Fruit fly (Drosophila melanogaster) whole organism, pupa: ENCODE measurements around the gene rho-5.

Experiments
- CG10348 ChIP-seq: fragments of 200-800 bp; sonication (Bioruptor generic); IDR thresholded peaks from 2 replicates; pipeline ENCODE4 v1.3.6; 2022; ENCODE audit warnings: missing biosample characterization, missing genetic modification characterization
- CG12605 ChIP-seq: fragments of 200-800 bp; sonication (Bioruptor generic); IDR thresholded peaks from 2 replicates; pipeline ENCODE4 v1.3.6; 2022; ENCODE audit warnings: missing biosample characterization, missing genetic modification characterization
- CG13204 ChIP-seq: fragments of 200-800 bp; sonication (Bioruptor generic); optimal IDR thresholded peaks from 2 replicates; lab custom pipeline; 2018; ENCODE audit warnings: missing biosample characterization, mild to moderate bottlenecking, missing genetic modification characterization, moderate library complexity
- CG14655 ChIP-seq: fragments of 200-800 bp; sonication (Bioruptor generic); optimal IDR thresholded peaks from 3 replicates; lab custom pipeline; 2017; ENCODE audit warnings: mild to moderate bottlenecking, missing biosample characterization, missing genetic modification reagents, missing genetic modification characterization
- CG15710 ChIP-seq: fragments of 200-800 bp; sonication (Bioruptor generic); optimal IDR thresholded peaks from 2 replicates; lab custom pipeline; 2018; ENCODE audit warnings: missing biosample characterization, mild to moderate bottlenecking, missing genetic modification characterization, moderate library complexity
- CG17806 ChIP-seq: fragments of 200-800 bp; sonication (Bioruptor generic); optimal IDR thresholded peaks from 2 replicates; lab custom pipeline; 2018; ENCODE audit warnings: missing biosample characterization, mild to moderate bottlenecking, missing genetic modification characterization, moderate library complexity
- CG32121 ChIP-seq: fragments of 200-800 bp; sonication (Bioruptor generic); IDR thresholded peaks from 2 replicates; pipeline ENCODE4 v1.3.6; 2022; ENCODE audit warnings: missing biosample characterization, missing genetic modification characterization
- CG34367 ChIP-seq: fragments of 200-800 bp; sonication (Bioruptor generic); optimal IDR thresholded peaks from 2 replicates; lab custom pipeline; 2018; ENCODE audit warnings: missing biosample characterization, mild to moderate bottlenecking, missing genetic modification characterization
- CG4496 ChIP-seq: fragments of 200-800 bp; sonication (Bioruptor generic); IDR thresholded peaks from 3 replicates; pipeline ENCODE4 v1.3.6; 2022; ENCODE audit warnings: missing biosample characterization, missing genetic modification characterization
- CG8159 ChIP-seq: fragments of 200-800 bp; sonication (Bioruptor generic); optimal IDR thresholded peaks from 3 replicates; lab custom pipeline; 2018; ENCODE audit warnings: missing biosample characterization, mild to moderate bottlenecking, missing genetic modification characterization, moderate library complexity
- CG8301 ChIP-seq: fragments of 200-800 bp; sonication (Bioruptor generic); optimal IDR thresholded peaks from 2 replicates; lab custom pipeline; 2018; ENCODE audit warnings: missing biosample characterization, mild to moderate bottlenecking, missing genetic modification characterization
- CG9948 ChIP-seq: fragments of 200-800 bp; sonication (Bioruptor generic); optimal IDR thresholded peaks from 2 replicates; lab custom pipeline; 2018; ENCODE audit warnings: missing biosample characterization, mild to moderate bottlenecking, missing genetic modification characterization, moderate library complexity
- D1 ChIP-seq: fragments of 200-800 bp; sonication (Bioruptor generic); optimal IDR thresholded peaks from 2 replicates; lab custom pipeline; 2018; ENCODE audit warnings: missing biosample characterization, mild to moderate bottlenecking, missing genetic modification characterization, moderate library complexity
- EcR ChIP-seq: fragments of 200-800 bp; sonication (Bioruptor generic); optimal IDR thresholded peaks from 3 replicates; lab custom pipeline; 2019; ENCODE audit warnings: missing biosample characterization, missing genetic modification characterization, mild to moderate bottlenecking, moderate library complexity, missing genetic modification reagents
- Ets98B ChIP-seq: fragments of 200-800 bp; sonication (Bioruptor generic); IDR thresholded peaks from 2 replicates; pipeline ENCODE4 v1.3.6; 2022; ENCODE audit warnings: missing biosample characterization, missing genetic modification characterization
- Pif1A ChIP-seq: fragments of 200-800 bp; sonication (Bioruptor generic); optimal IDR thresholded peaks from 3 replicates; lab custom pipeline; 2016; ENCODE audit warnings: missing biosample characterization, missing genetic modification characterization
- Pif1B ChIP-seq: fragments of 200-800 bp; sonication (Bioruptor generic); optimal IDR thresholded peaks from 3 replicates; lab custom pipeline; 2016; ENCODE audit warnings: missing biosample characterization, missing genetic modification characterization
- Snoo ChIP-seq: fragments of 200-800 bp; sonication (Bioruptor generic); optimal IDR thresholded peaks from 3 replicates; lab custom pipeline; 2017; ENCODE audit warnings: missing biosample characterization, mild to moderate bottlenecking, missing genetic modification characterization, inconsistent platforms
- fd96Ca ChIP-seq: fragments of 200-800 bp; sonication (Bioruptor generic); IDR thresholded peaks from 3 replicates; pipeline ENCODE4 v1.3.6; 2022; ENCODE audit warnings: missing biosample characterization, missing genetic modification characterization
- gl ChIP-seq: fragments of 200-800 bp; sonication (Bioruptor generic); optimal IDR thresholded peaks from 2 replicates; lab custom pipeline; 2018; ENCODE audit warnings: missing biosample characterization, mild to moderate bottlenecking, missing genetic modification characterization
- rn ChIP-seq: fragments of 200-800 bp; sonication (Bioruptor generic); IDR thresholded peaks from 2 replicates; pipeline ENCODE4 v1.3.6; 2022; ENCODE audit warnings: missing biosample characterization, missing genetic modification characterization

rho-5 gene

DNA sequence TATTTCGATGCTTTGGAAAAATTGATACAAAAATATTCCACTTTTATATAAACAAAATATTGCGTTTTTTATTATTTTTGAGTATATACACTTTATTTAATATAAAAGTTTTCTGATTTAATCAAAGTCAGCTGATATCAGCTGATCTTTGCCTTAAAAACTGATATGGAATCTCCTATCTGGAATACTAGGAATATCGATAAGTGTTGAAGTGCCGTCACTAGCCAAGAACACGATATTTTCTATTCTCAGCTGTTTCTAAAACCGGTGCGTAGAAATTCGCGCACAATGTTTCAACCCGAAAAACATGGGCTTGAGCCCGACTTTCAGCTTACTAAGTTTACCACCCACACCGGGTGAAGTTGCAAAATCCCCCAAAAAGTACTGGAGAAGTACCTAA, 31.2 kb downstream of the rho-5 start, which contains the start of gene Sps2:
TSS of gene Sps2 (plus strand) at position 124 of the 400 bp plus-strand sequence.
- no peak for TF ChIP-seq CG15710 (tag; lab: Kevin White, UChicago)
- no peak for TF ChIP-seq CG8159 (tag; lab: Kevin White, UChicago)
- TF ChIP-seq CG9948 (tag; lab: Kevin White, UChicago), result no peak
- TF ChIP-seq CG10348 (GFP tag; lab: Robert Waterston, UW), result no peak
- TF ChIP-seq CG34367, result no peak
- no peak for TF ChIP-seq CG32121
- no peak for TF ChIP-seq Pif1A (GFP tag; lab: Kevin White, UChicago)
- TF ChIP-seq, all 21 proteins: peak for 0

- TF ChIP-seq CG13204, result no peak
- TF ChIP-seq CG8159 (tag; lab: Kevin White, UChicago), result no peak
- peak; percentile 6 for TF ChIP-seq CG15710 (tag; lab: Kevin White, UChicago)
- no peak for TF ChIP-seq CG34367
- no peak for TF ChIP-seq CG4496 (GFP tag; lab: Robert Waterston, UW)
- TF ChIP-seq CG9948 (tag; lab: Kevin White, UChicago), result peak; percentile 4
- TF ChIP-seq CG17806 (tag; lab: Kevin White, UChicago), result peak; percentile 7
- TF ChIP-seq Snoo (tag; lab: Kevin White, UChicago), result peak; percentile 13
- TF ChIP-seq Pif1B (GFP tag; lab: Kevin White, UChicago), result no peak
- no peak for TF ChIP-seq Pif1A (GFP tag; lab: Kevin White, UChicago)
- no peak for TF ChIP-seq EcR (GFP tag; lab: Kevin White, UChicago)
- no peak for TF ChIP-seq CG32121
- TF ChIP-seq, all 21 proteins: peak for 4
Measured at dm6 chr2L:10341405-10341804, 32.3 kb downstream of the rho-5 start, which contains the start of gene CG31715. Gene CG31715 (plus strand): TSS chr2L:10341616.

- TF ChIP-seq CG14655 (GFP tag; lab: Kevin White, UChicago) (no peak), CG32121 (no peak), Pif1A (GFP tag; lab: Kevin White, UChicago) (no peak), fd96Ca (GFP tag; lab: Robert Waterston, UW) (no peak), EcR (GFP tag; lab: Kevin White, UChicago) (no peak), CG10348 (GFP tag; lab: Robert Waterston, UW) (no peak), Pif1B (GFP tag; lab: Kevin White, UChicago) (no peak), CG8159 (tag; lab: Kevin White, UChicago) (no peak), CG34367 (no peak), CG8301 (tag; lab: Kevin White, UChicago) (no peak), CG15710 (tag; lab: Kevin White, UChicago) (no peak), Snoo (tag; lab: Kevin White, UChicago) (no peak)
Measured at dm6 chr2L:10339841-10340240, 33.9 kb downstream of the rho-5 start.

- TF ChIP-seq CG10348 (GFP tag; lab: Robert Waterston, UW) (no peak), CG8159 (tag; lab: Kevin White, UChicago) (peak; percentile 39), CG12605 (GFP tag; lab: Robert Waterston, UW) (0 out of 2 replicates have a peak, but pooled peaks have one; percentile 23), CG13204 (no peak), Snoo (tag; lab: Kevin White, UChicago) (peak; percentile 25), D1 (tag; lab: Kevin White, UChicago) (no peak), Pif1A (GFP tag; lab: Kevin White, UChicago) (peak; percentile 19), CG4496 (GFP tag; lab: Robert Waterston, UW) (no peak), CG34367 (no peak), Ets98B (GFP tag; lab: Robert Waterston, UW) (peak; percentile 36; the same call in 1 of the 2 replicates), CG9948 (tag; lab: Kevin White, UChicago) (peak; percentile 3), CG14655 (GFP tag; lab: Kevin White, UChicago) (no peak), CG32121 (peak; percentile 11; the same call in 1 of the 2 replicates), rn (GFP tag; lab: Robert Waterston, UW) (no peak), CG15710 (tag; lab: Kevin White, UChicago) (peak; percentile 36)
Measured at dm6 chr2L:10339212-10339721, 34.4 kb downstream of the rho-5 start, which contains the start of gene SamDC. Gene SamDC (plus strand): TSS chr2L:10339457.

DNA sequence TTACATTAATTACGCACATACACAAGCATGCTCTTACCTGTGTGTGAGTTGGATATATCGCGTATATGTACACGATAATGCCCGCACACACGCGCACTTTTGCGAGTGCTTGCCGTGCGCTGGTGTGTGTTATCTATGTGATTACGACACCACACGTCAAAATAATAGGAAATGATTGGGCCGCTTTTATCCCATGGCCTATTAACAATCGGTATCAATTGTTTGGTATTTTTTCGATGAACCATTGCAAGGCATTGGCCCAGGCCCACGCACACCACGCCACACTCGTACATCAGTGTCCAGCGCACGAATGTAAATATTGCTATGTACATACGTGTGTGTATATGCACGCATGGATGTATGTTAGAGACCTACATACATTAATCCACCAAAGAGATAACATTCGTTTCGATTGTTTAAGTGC, 38.8 kb downstream of the rho-5 start:
- TF ChIP-seq CG13204, result no peak
- no peak for TF ChIP-seq CG10348 (GFP tag; lab: Robert Waterston, UW)
- TF ChIP-seq CG32121, result peak; percentile 51; the same call in 1 of the 2 replicates
- TF ChIP-seq gl (tag; lab: Kevin White, UChicago), result peak; percentile 28
- TF ChIP-seq CG34367, result peak; percentile 48
- TF ChIP-seq fd96Ca (GFP tag; lab: Robert Waterston, UW), result no peak
- peak; percentile 21 for TF ChIP-seq CG8301 (tag; lab: Kevin White, UChicago)
- peak; percentile 84 for TF ChIP-seq EcR (GFP tag; lab: Kevin White, UChicago)
- TF ChIP-seq Snoo (tag; lab: Kevin White, UChicago), result peak; percentile 30
- peak; percentile 64; the same call in 1 of the 2 replicates for TF ChIP-seq Ets98B (GFP tag; lab: Robert Waterston, UW)
- peak; percentile 14 for TF ChIP-seq CG15710 (tag; lab: Kevin White, UChicago)
- TF ChIP-seq D1 (tag; lab: Kevin White, UChicago), result no peak
- TF ChIP-seq CG14655 (GFP tag; lab: Kevin White, UChicago), result no peak
- TF ChIP-seq CG17806 (tag; lab: Kevin White, UChicago), result peak; percentile 28
- no peak for TF ChIP-seq CG4496 (GFP tag; lab: Robert Waterston, UW)
- TF ChIP-seq Pif1B (GFP tag; lab: Kevin White, UChicago), result peak; percentile 63
- no peak for TF ChIP-seq CG8159 (tag; lab: Kevin White, UChicago)
- TF ChIP-seq rn (GFP tag; lab: Robert Waterston, UW), result no peak
- peak; percentile 5 for TF ChIP-seq CG9948 (tag; lab: Kevin White, UChicago)
- no peak for TF ChIP-seq CG12605 (GFP tag; lab: Robert Waterston, UW)
- no peak for TF ChIP-seq Pif1A (GFP tag; lab: Kevin White, UChicago)
